Worm (Caenorhabditis elegans): ENCODE data around the gene ZK1321.1.

- TF ChIP-seq aly-2 (tag; optimal IDR thresholded peaks at IDR 0.05) (no peak), elt-1 (tag; optimal IDR thresholded peaks at IDR 0.05) (peak; percentile 8), unc-39 (tag; optimal IDR thresholded peaks at IDR 0.05) (no peak), ceh-28 (tag; optimal IDR thresholded peaks at IDR 0.05) (no peak), nhr-11 (tag; optimal IDR thresholded peaks at IDR 0.05) (no peak), fkh-10 (GFP tag; optimal IDR thresholded peaks at IDR 0.05) (no peak), snpc-4 (tag; optimal IDR thresholded peaks at IDR 0.05) (no peak), ztf-4 (tag; optimal IDR thresholded peaks at IDR 0.05) (no peak), ZK546.5 (tag; optimal IDR thresholded peaks at IDR 0.05) (no peak), fos-1 (tag; optimal IDR thresholded peaks at IDR 0.05) (no peak)
Observed at ce11 chrII:9786215-9786614, 32.4 kb downstream of the ZK1321.1 start.
